Fruit fly (Drosophila melanogaster): ENCODE data around the gene Nnk.

Gene Nnk

DNA sequence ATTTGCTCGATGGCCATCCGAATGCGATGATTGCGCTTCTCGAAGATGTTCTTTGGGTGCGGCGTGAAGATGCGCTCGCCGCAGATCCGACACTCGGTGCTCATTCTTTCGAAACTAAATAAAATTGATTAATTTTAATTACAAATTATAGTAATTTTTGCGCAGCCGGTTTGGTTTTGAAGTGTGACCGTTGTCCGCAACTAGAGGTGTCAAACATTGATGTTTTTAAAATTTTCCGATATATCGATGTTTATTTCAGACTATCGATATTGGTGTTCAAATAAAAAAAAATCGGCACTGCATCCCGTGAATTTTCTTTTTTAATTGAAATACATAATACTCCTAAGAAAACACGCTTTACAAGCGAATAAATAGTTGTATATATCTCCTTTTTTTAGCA, 4.0 kb upstream of the Nnk start, which contains the start of gene Odj (continued):
- TF ChIP-seq D (optimal IDR thresholded peaks at IDR 0.05) (no peak), D (GFP tag; optimal IDR thresholded peaks at IDR 0.05) (no peak), CG12744 (GFP tag; optimal IDR thresholded peaks at IDR 0.05) (peak; percentile 23), CG17568 (GFP tag; optimal IDR thresholded peaks at IDR 0.05) (no peak), B-H1 (GFP tag; IDR thresholded peaks at IDR 0.05) (no peak), Dip3 (GFP tag; optimal IDR thresholded peaks at IDR 0.05) (no peak), H15 (GFP tag; IDR thresholded peaks at IDR 0.05) (no peak), C15 (GFP tag; IDR thresholded peaks at IDR 0.05) (no peak), CG32772 (GFP tag; IDR thresholded peaks at IDR 0.05) (no peak), sc (optimal IDR thresholded peaks at IDR 0.05) (no peak), sc (GFP tag; optimal IDR thresholded peaks at IDR 0.05) (no peak), H2.0 (GFP tag; IDR thresholded peaks at IDR 0.05) (no peak), Fer1 (GFP tag; optimal IDR thresholded peaks at IDR 0.05) (peak; percentile 4), Atf6 (GFP tag; IDR thresholded peaks at IDR 0.05) (0 out of 2 replicates have a peak, but pooled peaks have one; percentile 14), pros (GFP tag; optimal IDR thresholded peaks at IDR 0.05) (no peak), bab2 (GFP tag; optimal IDR thresholded peaks at IDR 0.05) (no peak), HLH54F (GFP tag; optimal IDR thresholded peaks at IDR 0.05) (no peak), CG4282 (GFP tag; optimal IDR thresholded peaks at IDR 0.05) (no peak), trem (tag; optimal IDR thresholded peaks at IDR 0.05) (peak; percentile 64), CG1529 (GFP tag; optimal IDR thresholded peaks at IDR 0.05) (no peak), CG15073 (GFP tag; optimal IDR thresholded peaks at IDR 0.05) (no peak), MBD-R2 (GFP tag; IDR thresholded peaks at IDR 0.05) (peak; percentile 94), br (optimal IDR thresholded peaks at IDR 0.05) (no peak), Chrac-16 (GFP tag; optimal IDR thresholded peaks at IDR 0.05) (no peak), vnd (GFP tag; IDR thresholded peaks at IDR 0.05; ENCODE audit: partially characterized antibody) (peak; percentile 86), CrebB (tag; optimal IDR thresholded peaks at IDR 0.05) (no peak), Lim3 (GFP tag; IDR thresholded peaks at IDR 0.05) (no peak), eyg (GFP tag; optimal IDR thresholded peaks at IDR 0.05) (no peak), CG17912 (GFP tag; optimal IDR thresholded peaks at IDR 0.05) (no peak), bbx (GFP tag; IDR thresholded peaks at IDR 0.05; ENCODE audit: partially characterized antibody) (peak; percentile 96), ara (GFP tag; IDR thresholded peaks at IDR 0.05) (no peak), Gug (GFP tag; IDR thresholded peaks at IDR 0.05) (no peak), ken (GFP tag; IDR thresholded peaks at IDR 0.05) (no peak), sna (GFP tag; IDR thresholded peaks at IDR 0.05; ENCODE audit: partially characterized antibody) (peak; percentile 93), Sox100B (GFP tag; optimal IDR thresholded peaks at IDR 0.05) (no peak), CG2875 (GFP tag; optimal IDR thresholded peaks at IDR 0.05) (no peak), ham (GFP tag; IDR thresholded peaks at IDR 0.05) (no peak), klu (GFP tag; IDR thresholded peaks at IDR 0.05) (no peak), CG4404 (GFP tag; IDR thresholded peaks at IDR 0.05) (no peak), ftz-f1 (GFP tag; optimal IDR thresholded peaks at IDR 0.05) (no peak), CG10274 (GFP tag; optimal IDR thresholded peaks at IDR 0.05) (no peak), ATbp (GFP tag; optimal IDR thresholded peaks at IDR 0.05) (no peak), Neu2 (GFP tag; optimal IDR thresholded peaks at IDR 0.05; ENCODE audit: borderline replicate concordance) (no peak), dimm (GFP tag; IDR thresholded peaks at IDR 0.05) (no peak), gem (tag; optimal IDR thresholded peaks at IDR 0.05) (peak; percentile 23), CG10543 (GFP tag; optimal IDR thresholded peaks at IDR 0.05) (no peak), ttk (GFP tag; IDR thresholded peaks at IDR 0.05) (no peak), Dll (GFP tag; IDR thresholded peaks at IDR 0.05; ENCODE audit: partially characterized antibody) (peak; percentile 96), gt (GFP tag; IDR thresholded peaks at IDR 0.05) (no peak), Usf (GFP tag; optimal IDR thresholded peaks at IDR 0.05) (no peak), nerfin-1 (tag; optimal IDR thresholded peaks at IDR 0.05) (no peak), da (GFP tag; optimal IDR thresholded peaks at IDR 0.05) (no peak), Kr (GFP tag; optimal IDR thresholded peaks at IDR 0.05) (no peak), CG2678 (tag; optimal IDR thresholded peaks at IDR 0.05) (no peak)
